Worm (Caenorhabditis elegans) whole organism, L1 larva: ENCODE data around the gene F35D2.6.
A peak's percentile ranks its signal among the peaks of the same experiment; 100 is the strongest.

Source experiments
- C34B4.2 ChIP-seq: sonication (generic microtip); optimal IDR thresholded peaks from 2 replicates; lab custom pipeline; 2017; ENCODE audit warnings: mild to moderate bottlenecking, missing genetic modification characterization, missing compliant biosample characterization
- F16B12.6 ChIP-seq: fragments of 150-350 bp; optimal IDR thresholded peaks from 2 replicates; lab custom pipeline; 2014; ENCODE audit warnings: missing biosample characterization, missing genetic modification characterization
- aha-1 ChIP-seq: fragments of 150-350 bp; optimal IDR thresholded peaks from 2 replicates; lab custom pipeline; 2014; ENCODE audit warnings: missing biosample characterization, missing genetic modification characterization
- aly-2 ChIP-seq: fragments of 150-350 bp; optimal IDR thresholded peaks from 2 replicates; lab custom pipeline; 2014; ENCODE audit warnings: missing biosample characterization, missing genetic modification characterization
- blmp-1 ChIP-seq: fragments of 150-350 bp; optimal IDR thresholded peaks from 2 replicates; lab custom pipeline; 2014; ENCODE audit warnings: missing biosample characterization, missing genetic modification characterization
- ces-1 ChIP-seq: fragments of 150-350 bp; optimal IDR thresholded peaks from 2 replicates; lab custom pipeline; 2014; ENCODE audit warnings: missing biosample characterization, missing genetic modification reagents, missing genetic modification characterization
- dpl-1 ChIP-seq, 3 experiments: fragments of 150-350 bp in 2 of 3; sonication (generic microtip) in 1 of 3; optimal IDR thresholded peaks; 2 replicates each; lab custom pipeline; 2014 to 2017; ENCODE audit warnings: missing biosample characterization in 3 of 3, missing genetic modification characterization in 3 of 3, missing genetic modification reagents in 3 of 3
- efl-1 ChIP-seq, 4 experiments: fragments of 150-350 bp; optimal IDR thresholded peaks in 3 of 4; peaks in 1 of 4; 1 replicate in 1 of 4; 2 replicates in 3 of 4; lab custom pipeline; 2014; ENCODE audit warnings: missing biosample characterization in 2 of 4, missing genetic modification characterization in 2 of 4, missing genetic modification reagents in 2 of 4
- egl-27 ChIP-seq, 2 experiments: fragments of 150-350 bp in 1 of 2; sonication (generic microtip); optimal IDR thresholded peaks; 3 replicates each; lab custom pipeline; 2017 to 2018; ENCODE audit warnings: missing biosample characterization in 2 of 2, missing genetic modification characterization in 2 of 2, missing genetic modification reagents in 2 of 2
- elt-2 ChIP-seq: sonication (generic microtip); optimal IDR thresholded peaks from 2 replicates; lab custom pipeline; 2016; ENCODE audit warnings: missing genetic modification characterization, mild to moderate bottlenecking, inconsistent platforms, missing compliant biosample characterization, missing genetic modification reagents
- ets-5 ChIP-seq: fragments of 200-800 bp; sonication (Bioruptor generic); IDR thresholded peaks from 2 replicates; pipeline ENCODE4 v1.3.6; 2022; ENCODE audit warnings: missing genetic modification characterization, missing compliant biosample characterization
- fkh-10 ChIP-seq: sonication (generic microtip); optimal IDR thresholded peaks from 2 replicates; lab custom pipeline; 2017; ENCODE audit warnings: missing biosample characterization, missing genetic modification reagents, missing genetic modification characterization
- fkh-4 ChIP-seq: sonication (generic microtip); optimal IDR thresholded peaks from 2 replicates; lab custom pipeline; 2016; ENCODE audit warnings: missing compliant biosample characterization, missing genetic modification characterization, borderline replicate concordance
- hpl-2 ChIP-seq: fragments of 150-350 bp; optimal IDR thresholded peaks from 2 replicates; lab custom pipeline; 2014; ENCODE audit warnings: missing biosample characterization, missing genetic modification reagents, missing genetic modification characterization
- irx-1 ChIP-seq: sonication (generic microtip); optimal IDR thresholded peaks from 2 replicates; lab custom pipeline; 2016; ENCODE audit warnings: missing genetic modification characterization, missing compliant biosample characterization
- lin-14 ChIP-seq: fragments of 200-800 bp; sonication (Bioruptor generic); optimal IDR thresholded peaks from 2 replicates; lab custom pipeline; 2018; ENCODE audit warnings: mild to moderate bottlenecking, missing genetic modification characterization, moderate library complexity, missing compliant biosample characterization
- lin-35 ChIP-seq, 2 experiments: fragments of 150-350 bp; optimal IDR thresholded peaks; 2 replicates each; lab custom pipeline; 2014; ENCODE audit warnings: missing biosample characterization in 2 of 2, missing genetic modification characterization in 2 of 2, missing genetic modification reagents in 2 of 2
- mef-2 ChIP-seq: fragments of 150-350 bp; optimal IDR thresholded peaks from 2 replicates; lab custom pipeline; 2014; ENCODE audit warnings: missing biosample characterization, missing genetic modification characterization
- mep-1 ChIP-seq: fragments of 150-350 bp; optimal IDR thresholded peaks from 2 replicates; lab custom pipeline; 2014; ENCODE audit warnings: missing biosample characterization, missing genetic modification characterization
- nhr-19 ChIP-seq: fragments of 200-800 bp; sonication (Bioruptor generic); conservative IDR thresholded peaks from 2 replicates; pipeline ENCODE4 v1.3.6; 2022; ENCODE audit warnings: missing genetic modification characterization, missing compliant biosample characterization
- nhr-237 ChIP-seq: fragments of 150-350 bp; optimal IDR thresholded peaks from 2 replicates; lab custom pipeline; 2014; ENCODE audit warnings: missing biosample characterization, missing genetic modification characterization
- nhr-77 ChIP-seq: fragments of 150-350 bp; optimal IDR thresholded peaks from 2 replicates; lab custom pipeline; 2014; ENCODE audit warnings: missing biosample characterization, missing genetic modification characterization
- pag-3 ChIP-seq: sonication (generic microtip); optimal IDR thresholded peaks from 2 replicates; lab custom pipeline; 2017; ENCODE audit warnings: missing genetic modification characterization, mild to moderate bottlenecking, missing compliant biosample characterization, antibody characterized with exemption, borderline replicate concordance; ENCODE audit not compliant: insufficient read depth
- pqm-1 ChIP-seq: sonication (generic microtip); optimal IDR thresholded peaks from 3 replicates; lab custom pipeline; 2017; ENCODE audit warnings: missing biosample characterization, missing genetic modification characterization
- skn-1 ChIP-seq: fragments of 150-350 bp; optimal IDR thresholded peaks from 2 replicates; lab custom pipeline; 2014; ENCODE audit warnings: missing biosample characterization, missing genetic modification characterization
- snu-23 ChIP-seq: sonication (generic microtip); optimal IDR thresholded peaks from 2 replicates; lab custom pipeline; 2016; ENCODE audit warnings: missing genetic modification characterization, missing compliant biosample characterization
- sox-4 ChIP-seq: sonication (generic microtip); optimal IDR thresholded peaks from 2 replicates; lab custom pipeline; 2016; ENCODE audit warnings: missing genetic modification characterization, missing compliant biosample characterization
- unc-98 ChIP-seq: fragments of 200-800 bp; sonication (Bioruptor generic); IDR thresholded peaks from 2 replicates; pipeline ENCODE4 v1.3.6; 2022; ENCODE audit warnings: missing genetic modification characterization, missing compliant biosample characterization
- vab-15 ChIP-seq: sonication (generic microtip); optimal IDR thresholded peaks from 2 replicates; lab custom pipeline; 2017; ENCODE audit warnings: missing genotype, mild to moderate bottlenecking, missing genetic modification characterization, missing compliant biosample characterization
- xbp-1 ChIP-seq: sonication (generic microtip); optimal IDR thresholded peaks from 2 replicates; lab custom pipeline; 2016; ENCODE audit warnings: missing genetic modification characterization, missing compliant biosample characterization
- zag-1 ChIP-seq: fragments of 150-350 bp; optimal IDR thresholded peaks from 2 replicates; lab custom pipeline; 2014; ENCODE audit warnings: missing biosample characterization, missing genetic modification characterization
- ztf-11 ChIP-seq, 2 experiments: sonication (generic microtip); optimal IDR thresholded peaks; 2 replicates each; lab custom pipeline; 2016 to 2017; ENCODE audit warnings: missing genetic modification characterization in 2 of 2, missing biosample characterization in 1 of 2, missing compliant biosample characterization in 1 of 2

F35D2.6 gene

DNA sequence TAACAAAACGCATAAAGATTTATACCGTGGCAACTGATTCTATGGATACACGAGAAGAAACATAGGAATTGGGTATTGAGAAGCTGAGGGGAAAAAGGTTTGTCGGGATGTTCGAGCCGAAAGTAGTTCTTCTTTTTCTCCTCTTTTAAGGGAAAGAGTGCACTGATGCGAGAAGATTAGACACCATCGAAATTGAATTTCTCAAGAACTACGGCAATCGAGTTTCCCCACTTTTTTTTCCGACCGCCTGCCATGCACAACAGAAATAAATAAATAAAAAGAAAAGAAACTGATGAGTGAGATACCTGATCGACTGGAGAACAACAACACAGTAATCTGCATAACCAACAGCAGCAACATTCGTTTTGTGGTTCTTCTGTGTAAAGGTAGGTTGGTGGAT lies 16.8 kb downstream of the F35D2.6 start:
- TF ChIP-seq egl-27 (tag; optimal IDR thresholded peaks at IDR 0.05; lab: Kevin White, UChicago) (no peak), mef-2 (no peak), fkh-10 (GFP tag; lab: Kevin White, UChicago) (peak; percentile 94), lin-14 (GFP tag; lab: Kevin White, UChicago) (peak; percentile 65), ets-5 (GFP tag; lab: Robert Waterston, UW) (no peak), ces-1 (peak; percentile 35)

DNA sequence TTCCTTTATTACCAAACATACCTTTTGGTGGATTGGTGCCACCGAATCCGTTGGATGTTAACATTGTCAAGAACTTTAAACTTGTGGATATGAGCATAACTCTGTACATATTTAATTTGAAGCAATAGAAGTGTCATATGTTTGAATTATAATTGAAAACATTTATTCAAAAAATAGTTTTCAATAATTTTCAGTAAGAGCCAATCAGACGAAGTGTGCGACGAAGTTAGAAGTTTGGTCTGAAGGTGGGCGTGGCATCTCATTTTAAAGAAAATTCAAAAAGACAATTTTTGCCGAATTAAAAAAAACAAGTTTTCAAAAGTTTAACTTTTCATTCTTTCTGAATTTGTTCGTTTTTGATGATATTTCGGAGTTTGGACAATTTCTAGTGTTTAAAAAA lies 17.3 kb downstream of the F35D2.6 start, which contains the start of gene syd-1:
syd-1 (minus strand) TSS at position 101 of the 400 bp plus-strand sequence.
- TF ChIP-seq aly-2 (tag; lab: Kevin White, UChicago) (no peak), nhr-237 (tag; lab: Kevin White, UChicago) (no peak), C34B4.2 (tag; lab: Kevin White, UChicago) (no peak), pqm-1 (tag; lab: Kevin White, UChicago) (no peak), pag-3 (no peak), nhr-77 (tag; lab: Kevin White, UChicago) (no peak), nhr-19 (GFP tag; lab: Robert Waterston, UW) (no peak), ets-5 (GFP tag; lab: Robert Waterston, UW) (no peak), unc-98 (GFP tag; lab: Robert Waterston, UW) (no peak)

ce11 chrII:7598702-7599314 lies 21.3 kb downstream of the F35D2.6 start, which contains the start of gene pgam-5:
pgam-5 (minus strand) TSS chrII:7598752.
- TF ChIP-seq F16B12.6 (tag; lab: Kevin White, UChicago) (peak; percentile 87), dpl-1 (GFP tag; optimal IDR thresholded peaks at IDR 0.05; lab: Kevin White, UChicago) (peak in 2 of 3 experiments; percentile 52 to 59), efl-1 (optimal IDR thresholded peaks at IDR 0.05; lab: Kevin White, UChicago) (peak in 1 of 2 experiments; percentile 7), efl-1 (GFP tag; optimal IDR thresholded peaks at IDR 0.05 in 1 of 2; lab: Kevin White, UChicago) (peak; percentile 47 to 95), lin-35 (GFP tag; optimal IDR thresholded peaks at IDR 0.05; lab: Kevin White, UChicago) (peak; percentile 11 to 55), snu-23 (GFP tag; lab: Kevin White, UChicago) (peak; percentile 28), zag-1 (no peak), skn-1 (tag; lab: Kevin White, UChicago) (no peak)

ce11 chrII:7599357-7599756 lies 21.8 kb downstream of the F35D2.6 start, which contains the start of gene npp-21:
npp-21 (plus strand) TSS chrII:7599657.
- TF ChIP-seq fkh-4 (no peak), xbp-1 (tag; lab: Kevin White, UChicago) (no peak), vab-15 (tag; lab: Kevin White, UChicago) (no peak), sox-4 (no peak), elt-2 (tag; lab: Kevin White, UChicago) (no peak), mep-1 (tag; lab: Kevin White, UChicago) (no peak), aly-2 (tag; lab: Kevin White, UChicago) (no peak), nhr-77 (tag; lab: Kevin White, UChicago) (no peak), skn-1 (tag; lab: Kevin White, UChicago) (no peak), ztf-11 (tag; optimal IDR thresholded peaks at IDR 0.05; lab: Kevin White, UChicago) (no peak)

DNA sequence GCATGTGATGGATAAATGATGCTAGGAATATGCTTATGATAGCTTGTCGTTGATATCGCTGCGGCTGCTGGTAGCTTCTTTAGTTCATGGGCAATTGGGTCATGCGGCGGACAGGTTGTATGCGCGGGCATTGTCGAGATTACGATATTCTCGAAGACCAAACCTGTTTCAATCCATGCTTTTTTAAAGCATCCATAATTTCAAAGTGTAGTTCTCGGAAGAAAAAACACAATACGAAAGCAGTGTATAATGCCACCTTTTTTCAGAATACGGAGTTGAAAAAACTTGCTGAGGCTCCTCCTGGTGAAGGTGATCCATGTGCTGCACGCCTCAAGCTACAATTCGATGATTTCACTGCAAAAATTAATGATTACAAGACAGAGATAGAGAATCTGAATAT lies 27.8 kb downstream of the F35D2.6 start, which contains the start of gene osm-8:
osm-8 (minus strand) TSS at position 101 of the 400 bp plus-strand sequence.
- TF ChIP-seq hpl-2 (GFP tag; lab: Kevin White, UChicago) (no peak), sox-4 (no peak), irx-1 (tag; lab: Kevin White, UChicago) (no peak), blmp-1 (tag; lab: Kevin White, UChicago) (peak; percentile 44), aha-1 (no peak), ces-1 (no peak)
